Worm (Caenorhabditis elegans) whole organism, early embryonic: ENCODE data around the gene bpl-1.
A peak's percentile ranks its signal among the peaks of the same experiment; 100 is the strongest.

Experiments
- B0310.2 ChIP-seq: sonication (generic microtip); optimal IDR thresholded peaks from 2 replicates; lab custom pipeline; 2016; ENCODE audit warnings: mild to moderate bottlenecking, missing genetic modification characterization, missing compliant biosample characterization
- F13C5.2 ChIP-seq: sonication (generic microtip); optimal IDR thresholded peaks from 2 replicates; lab custom pipeline; 2017; ENCODE audit warnings: mild to moderate bottlenecking, missing genetic modification characterization, inconsistent platforms, missing compliant biosample characterization
- aly-1 ChIP-seq: sonication (generic microtip); optimal IDR thresholded peaks from 2 replicates; lab custom pipeline; 2016; ENCODE audit warnings: missing genetic modification characterization, missing compliant biosample characterization
- ama-1 ChIP-seq: fragments of 150-350 bp; optimal IDR thresholded peaks from 2 replicates; lab custom pipeline; 2014
- ceh-13 ChIP-seq: fragments of 200-800 bp; sonication (Bioruptor generic); optimal IDR thresholded peaks from 2 replicates; lab custom pipeline; 2018; ENCODE audit warnings: mild to moderate bottlenecking, missing genetic modification characterization, missing compliant biosample characterization
- ceh-36 ChIP-seq: sonication (generic microtip); optimal IDR thresholded peaks from 2 replicates; lab custom pipeline; 2016; ENCODE audit warnings: missing genetic modification characterization, inconsistent platforms, missing compliant biosample characterization
- ets-7 ChIP-seq: sonication (generic microtip); optimal IDR thresholded peaks from 2 replicates; lab custom pipeline; 2016; ENCODE audit warnings: missing genotype, missing genetic modification characterization, missing compliant biosample characterization
- flt-1 ChIP-seq: fragments of 200-800 bp; sonication (Bioruptor generic); IDR thresholded peaks from 2 replicates; pipeline ENCODE4 v1.3.6; 2022; ENCODE audit warnings: missing genetic modification characterization, missing compliant biosample characterization
- hmbx-1 ChIP-seq: sonication (generic microtip); optimal IDR thresholded peaks from 2 replicates; lab custom pipeline; 2016; ENCODE audit warnings: mild to moderate bottlenecking, missing genetic modification characterization, missing compliant biosample characterization
- hmg-4 ChIP-seq: fragments of 200-800 bp; sonication (Bioruptor generic); optimal IDR thresholded peaks from 2 replicates; lab custom pipeline; 2018; ENCODE audit warnings: mild to moderate bottlenecking, missing genetic modification characterization, missing compliant biosample characterization
- hnd-1 ChIP-seq: sonication (generic microtip); optimal IDR thresholded peaks from 2 replicates; lab custom pipeline; 2016; ENCODE audit warnings: missing genetic modification characterization, missing compliant biosample characterization
- pes-1 ChIP-seq: fragments of 200-800 bp; sonication (Bioruptor generic); IDR thresholded peaks from 2 replicates; pipeline ENCODE4 v1.3.6; 2022; ENCODE audit warnings: missing genetic modification reagents, missing genetic modification characterization, missing compliant biosample characterization
- scrt-1 ChIP-seq: fragments of 200-800 bp; sonication (Bioruptor generic); IDR thresholded peaks from 2 replicates; pipeline ENCODE4 v1.3.6; 2022; ENCODE audit warnings: missing genetic modification characterization, missing compliant biosample characterization
- sea-1 ChIP-seq: fragments of 200-800 bp; sonication (Bioruptor generic); conservative IDR thresholded peaks from 2 replicates; pipeline ENCODE4 v1.3.6; 2022; ENCODE audit warnings: missing genetic modification characterization, missing compliant biosample characterization
- tbx-11 ChIP-seq: fragments of 200-800 bp; sonication (Bioruptor generic); IDR thresholded peaks from 2 replicates; pipeline ENCODE4 v1.3.6; 2022; ENCODE audit warnings: missing genetic modification characterization, missing compliant biosample characterization
- tbx-37 ChIP-seq: fragments of 200-800 bp; sonication (Bioruptor generic); conservative IDR thresholded peaks from 2 replicates; pipeline ENCODE4 v1.3.6; 2022; ENCODE audit warnings: missing genetic modification reagents, missing genetic modification characterization, missing compliant biosample characterization
- tra-4 ChIP-seq: sonication (generic microtip); optimal IDR thresholded peaks from 2 replicates; lab custom pipeline; 2017; ENCODE audit warnings: missing genetic modification characterization, missing compliant biosample characterization

The bpl-1 gene

ce11 chrII:6269805-6270414 lies 4.1 kb upstream of the bpl-1 start, which contains the start of gene F13H8.2:
F13H8.2 (plus strand) TSS chrII:6270364.
- TF ChIP-seq pes-1 (GFP tag; lab: Robert Waterston, UW) (no peak; the same call in 1 of the 2 replicates), F13C5.2 (peak; percentile 28), hmbx-1 (tag; lab: Kevin White, UChicago) (no peak), tbx-11 (GFP tag; lab: Robert Waterston, UW) (0 out of 2 replicates have a peak, but pooled peaks have one; percentile 23), ceh-36 (tag; lab: Kevin White, UChicago) (peak; percentile 47), tbx-37 (GFP tag; lab: Robert Waterston, UW) (peak; percentile 51; the same call in 1 of the 2 replicates), flt-1 (GFP tag; lab: Robert Waterston, UW) (peak; percentile 23; the same call in 1 of the 2 replicates), aly-1 (no peak), scrt-1 (peak; percentile 73; the same call in 1 of the 2 replicates)

ce11 chrII:6281002-6281401 lies 7.0 kb downstream of the bpl-1 start, which contains the start of gene scly-1:
scly-1 (minus strand) TSS chrII:6281102.
- TF ChIP-seq aly-1 = no peak
- TF ChIP-seq tbx-37 (GFP tag; lab: Robert Waterston, UW) = no peak
- TF ChIP-seq ceh-13 (GFP tag; lab: Kevin White, UChicago) = no peak
- TF ChIP-seq hmbx-1 (tag; lab: Kevin White, UChicago) = no peak
- TF ChIP-seq tbx-11 (GFP tag; lab: Robert Waterston, UW) = no peak
- no peak for TF ChIP-seq hnd-1 (tag; lab: Kevin White, UChicago)
- TF ChIP-seq F13C5.2 = no peak
- TF ChIP-seq ama-1 (lab: Kevin White, UChicago) = no peak
- TF ChIP-seq flt-1 (GFP tag; lab: Robert Waterston, UW) = no peak
- TF ChIP-seq ets-7 = no peak

- no peak for TF ChIP-seq ama-1 (lab: Kevin White, UChicago)
- TF ChIP-seq B0310.2 (tag; lab: Kevin White, UChicago) = no peak
- TF ChIP-seq tbx-11 (GFP tag; lab: Robert Waterston, UW) = no peak
- no peak for TF ChIP-seq flt-1 (GFP tag; lab: Robert Waterston, UW)
- TF ChIP-seq ceh-13 (GFP tag; lab: Kevin White, UChicago) = no peak
- TF ChIP-seq tra-4 (tag; lab: Kevin White, UChicago) = no peak
- no peak for TF ChIP-seq tbx-37 (GFP tag; lab: Robert Waterston, UW)
Measured at ce11 chrII:6281903-6282302, 7.9 kb downstream of the bpl-1 start.

DNA sequence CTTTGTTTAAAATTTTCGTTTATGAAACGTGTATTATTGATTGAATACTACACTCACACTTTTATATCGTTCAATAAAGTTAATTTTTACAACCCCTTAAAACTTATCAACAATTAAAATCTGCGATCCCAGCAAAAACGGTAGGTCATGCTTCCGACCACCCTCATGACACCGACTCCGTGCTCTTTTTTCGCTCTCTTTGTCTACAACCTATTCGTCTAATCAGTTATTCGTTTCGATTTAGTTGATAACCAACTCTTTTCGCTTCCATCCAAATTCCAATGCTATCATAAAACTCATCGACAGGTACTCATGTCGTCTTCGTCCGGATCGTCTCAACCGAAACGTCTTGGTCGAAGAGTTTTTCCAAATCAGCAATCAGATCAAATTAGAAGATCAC lies 9.1 kb downstream of the bpl-1 start, which contains the start of gene F13H8.1:
F13H8.1 (plus strand) TSS at position 311 of the 400 bp plus-strand sequence.
- no peak for TF ChIP-seq scrt-1
- no peak for TF ChIP-seq ceh-13 (GFP tag; lab: Kevin White, UChicago)
- no peak for TF ChIP-seq tbx-11 (GFP tag; lab: Robert Waterston, UW)
- TF ChIP-seq ceh-36 (tag; lab: Kevin White, UChicago) = no peak
- TF ChIP-seq ets-7 = no peak
- no peak for TF ChIP-seq hnd-1 (tag; lab: Kevin White, UChicago)
- no peak for TF ChIP-seq aly-1
- no peak for TF ChIP-seq pes-1 (GFP tag; lab: Robert Waterston, UW)
- TF ChIP-seq tbx-37 (GFP tag; lab: Robert Waterston, UW) = no peak
- no peak for TF ChIP-seq hmbx-1 (tag; lab: Kevin White, UChicago)
- TF ChIP-seq F13C5.2 = no peak
- TF ChIP-seq hmg-4 (GFP tag; lab: Kevin White, UChicago) = no peak
- no peak for TF ChIP-seq flt-1 (GFP tag; lab: Robert Waterston, UW)

- TF ChIP-seq F13C5.2 (no peak), pes-1 (GFP tag; lab: Robert Waterston, UW) (no peak), hmbx-1 (tag; lab: Kevin White, UChicago) (no peak), tra-4 (tag; lab: Kevin White, UChicago) (no peak), sea-1 (GFP tag; lab: Robert Waterston, UW) (no peak), tbx-11 (GFP tag; lab: Robert Waterston, UW) (no peak), scrt-1 (no peak), tbx-37 (GFP tag; lab: Robert Waterston, UW) (no peak), ceh-13 (GFP tag; lab: Kevin White, UChicago) (no peak), B0310.2 (tag; lab: Kevin White, UChicago) (no peak), hnd-1 (tag; lab: Kevin White, UChicago) (no peak), ama-1 (lab: Kevin White, UChicago) (no peak), hmg-4 (GFP tag; lab: Kevin White, UChicago) (no peak), ceh-36 (tag; lab: Kevin White, UChicago) (no peak), flt-1 (GFP tag; lab: Robert Waterston, UW) (no peak), aly-1 (no peak), ets-7 (no peak)
Measured at ce11 chrII:6286865-6287264, 12.8 kb downstream of the bpl-1 start, which contains the start of gene F13H8.6. F13H8.6 (minus strand) TSS chrII:6286965.

DNA sequence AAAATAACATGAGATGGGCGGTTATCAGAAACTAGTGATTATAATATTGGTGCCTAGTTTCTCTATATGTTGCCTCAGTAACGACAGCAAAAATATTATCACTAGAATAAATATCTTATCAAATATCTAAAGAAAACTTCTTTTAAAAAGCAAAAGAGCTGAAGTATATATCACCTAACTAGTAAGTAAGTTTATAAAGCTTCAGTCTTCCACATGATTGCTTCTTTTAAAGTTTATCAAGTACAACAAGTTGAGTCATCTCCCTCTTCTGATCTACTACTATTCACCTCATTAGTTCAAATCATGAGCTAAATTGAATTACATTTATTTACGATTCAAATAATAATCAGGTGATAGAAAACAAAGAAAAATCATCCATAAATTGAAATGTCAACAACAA lies 14.1 kb downstream of the bpl-1 start:
- TF ChIP-seq ceh-13 (GFP tag; lab: Kevin White, UChicago) = no peak
- no peak for TF ChIP-seq pes-1 (GFP tag; lab: Robert Waterston, UW)

ce11 chrII:6290047-6290582 lies 16.1 kb downstream of the bpl-1 start, which contains the start of gene upb-1:
upb-1 (minus strand) TSS chrII:6290097.
- TF ChIP-seq pes-1 (GFP tag; lab: Robert Waterston, UW) = no peak
- TF ChIP-seq sea-1 (GFP tag; lab: Robert Waterston, UW) = no peak
- no peak for TF ChIP-seq ets-7
- TF ChIP-seq B0310.2 (tag; lab: Kevin White, UChicago) = no peak
- no peak for TF ChIP-seq tra-4 (tag; lab: Kevin White, UChicago)
- no peak for TF ChIP-seq ceh-36 (tag; lab: Kevin White, UChicago)
- no peak for TF ChIP-seq hnd-1 (tag; lab: Kevin White, UChicago)
- TF ChIP-seq tbx-11 (GFP tag; lab: Robert Waterston, UW) = no peak
- TF ChIP-seq scrt-1 = no peak
